Worm (Caenorhabditis elegans) whole organism, late embryonic: ENCODE measurements around the gene hlh-4.

ENCODE experiments used
- C38D4.7 ChIP-seq: fragments of 200-800 bp; sonication (Bioruptor generic); optimal IDR thresholded peaks from 2 replicates; lab custom pipeline; 2018; ENCODE audit warnings: mild to moderate bottlenecking, missing genetic modification characterization, moderate library complexity, missing compliant biosample characterization
- T23F11.4 ChIP-seq: fragments of 200-800 bp; sonication (Bioruptor generic); optimal IDR thresholded peaks from 2 replicates; lab custom pipeline; 2018; ENCODE audit warnings: mild to moderate bottlenecking, missing genetic modification characterization, missing compliant biosample characterization
- ama-1 ChIP-seq: fragments of 150-350 bp; optimal IDR thresholded peaks from 2 replicates; lab custom pipeline; 2014
- ceh-14 ChIP-seq: sonication (generic microtip); optimal IDR thresholded peaks from 2 replicates; lab custom pipeline; 2016; ENCODE audit warnings: missing genotype, missing genetic modification characterization, missing compliant biosample characterization
- ceh-19 ChIP-seq: fragments of 200-800 bp; sonication (Bioruptor generic); optimal IDR thresholded peaks from 2 replicates; lab custom pipeline; 2018; ENCODE audit warnings: mild to moderate bottlenecking, missing genetic modification characterization, missing compliant biosample characterization
- ceh-2 ChIP-seq: sonication (generic microtip); optimal IDR thresholded peaks from 2 replicates; lab custom pipeline; 2016; ENCODE audit warnings: missing genotype, missing genetic modification characterization, missing compliant biosample characterization
- ceh-22 ChIP-seq: sonication (generic microtip); optimal IDR thresholded peaks from 2 replicates; lab custom pipeline; 2017; ENCODE audit warnings: missing biosample characterization, missing genetic modification characterization
- ceh-31 ChIP-seq: sonication (generic microtip); optimal IDR thresholded peaks from 2 replicates; lab custom pipeline; 2016; ENCODE audit warnings: missing genetic modification characterization, missing compliant biosample characterization
- ceh-45 ChIP-seq: fragments of 200-800 bp; sonication (Bioruptor generic); IDR thresholded peaks from 2 replicates; pipeline ENCODE4 v1.3.6; 2022; ENCODE audit warnings: missing genetic modification reagents, missing genetic modification characterization, missing compliant biosample characterization
- ceh-48 ChIP-seq: sonication (generic microtip); optimal IDR thresholded peaks from 2 replicates; lab custom pipeline; 2016; ENCODE audit warnings: missing genetic modification characterization, inconsistent platforms, missing compliant biosample characterization
- ceh-6 ChIP-seq: fragments of 200-800 bp; sonication (Bioruptor generic); optimal IDR thresholded peaks from 2 replicates; lab custom pipeline; 2018; ENCODE audit warnings: mild to moderate bottlenecking, missing genetic modification characterization, missing compliant biosample characterization
- ceh-9 ChIP-seq: sonication (generic microtip); optimal IDR thresholded peaks from 2 replicates; lab custom pipeline; 2016; ENCODE audit warnings: mild to moderate bottlenecking, missing genetic modification characterization, inconsistent platforms, missing compliant biosample characterization
- che-1 ChIP-seq: sonication (generic microtip); optimal IDR thresholded peaks from 2 replicates; lab custom pipeline; 2016; ENCODE audit warnings: mild to moderate bottlenecking, missing genetic modification characterization, missing compliant biosample characterization
- dmd-4 ChIP-seq: sonication (generic microtip); optimal IDR thresholded peaks from 2 replicates; lab custom pipeline; 2016; ENCODE audit warnings: borderline replicate concordance, missing genetic modification characterization, missing compliant biosample characterization
- elt-2 ChIP-seq: sonication (generic microtip); optimal IDR thresholded peaks from 2 replicates; lab custom pipeline; 2016; ENCODE audit warnings: missing genetic modification reagents, missing genetic modification characterization, missing compliant biosample characterization
- ets-4 ChIP-seq: sonication (generic microtip); optimal IDR thresholded peaks from 2 replicates; lab custom pipeline; 2016; ENCODE audit warnings: missing genetic modification characterization, missing compliant biosample characterization
- fax-1 ChIP-seq: sonication (generic microtip); optimal IDR thresholded peaks from 2 replicates; lab custom pipeline; 2016; ENCODE audit warnings: missing genotype, missing genetic modification characterization, missing compliant biosample characterization
- fkh-10 ChIP-seq: fragments of 150-350 bp; optimal IDR thresholded peaks from 2 replicates; lab custom pipeline; 2014; ENCODE audit warnings: missing biosample characterization, missing genetic modification reagents, missing genetic modification characterization
- fkh-6 ChIP-seq: sonication (generic microtip); optimal IDR thresholded peaks from 2 replicates; lab custom pipeline; 2016; ENCODE audit warnings: missing genetic modification characterization, missing compliant biosample characterization
- gmeb-2 ChIP-seq: sonication (generic microtip); optimal IDR thresholded peaks from 2 replicates; lab custom pipeline; 2016; ENCODE audit warnings: missing genetic modification characterization, inconsistent platforms, missing compliant biosample characterization
- hlh-13 ChIP-seq: fragments of 200-800 bp; sonication (Bioruptor generic); optimal IDR thresholded peaks from 2 replicates; lab custom pipeline; 2018; ENCODE audit warnings: mild to moderate bottlenecking, missing genetic modification characterization, missing compliant biosample characterization
- hlh-15 ChIP-seq: sonication (generic microtip); optimal IDR thresholded peaks from 2 replicates; lab custom pipeline; 2016; ENCODE audit warnings: missing genetic modification characterization, missing compliant biosample characterization
- hlh-8 ChIP-seq: sonication (generic microtip); optimal IDR thresholded peaks from 2 replicates; lab custom pipeline; 2016; ENCODE audit warnings: missing genotype, missing genetic modification characterization, missing compliant biosample characterization
- lim-6 ChIP-seq: sonication (generic microtip); optimal IDR thresholded peaks from 2 replicates; lab custom pipeline; 2016; ENCODE audit warnings: missing genetic modification characterization, missing compliant biosample characterization
- mec-3 ChIP-seq: sonication (generic microtip); optimal IDR thresholded peaks from 2 replicates; lab custom pipeline; 2016; ENCODE audit warnings: borderline replicate concordance, missing genetic modification characterization, missing compliant biosample characterization
- nfya-1 ChIP-seq: sonication (generic microtip); optimal IDR thresholded peaks from 2 replicates; lab custom pipeline; 2017; ENCODE audit warnings: missing genetic modification characterization, mild to moderate bottlenecking, missing compliant biosample characterization, antibody characterized with exemption, moderate library complexity
- nhr-11 ChIP-seq: fragments of 150-350 bp; optimal IDR thresholded peaks from 2 replicates; lab custom pipeline; 2014; ENCODE audit warnings: missing biosample characterization, missing genetic modification characterization
- nhr-232 ChIP-seq: sonication (generic microtip); optimal IDR thresholded peaks from 2 replicates; lab custom pipeline; 2016; ENCODE audit warnings: missing genetic modification characterization, missing compliant biosample characterization
- npax-4 ChIP-seq: sonication (generic microtip); optimal IDR thresholded peaks from 2 replicates; lab custom pipeline; 2016; ENCODE audit warnings: missing genetic modification characterization, missing compliant biosample characterization
- odd-2 ChIP-seq: sonication (generic microtip); optimal IDR thresholded peaks from 2 replicates; lab custom pipeline; 2017; ENCODE audit warnings: antibody characterized with exemption, mild to moderate bottlenecking, missing genetic modification characterization, missing compliant biosample characterization
- pag-3 ChIP-seq: sonication (generic microtip); optimal IDR thresholded peaks from 2 replicates; lab custom pipeline; 2016; ENCODE audit warnings: missing compliant biosample characterization, missing genetic modification characterization, borderline replicate concordance
- pax-1 ChIP-seq: fragments of 150-350 bp; optimal IDR thresholded peaks from 2 replicates; lab custom pipeline; 2014; ENCODE audit warnings: missing biosample characterization, missing genetic modification characterization
- pros-1 ChIP-seq: fragments of 150-350 bp; optimal IDR thresholded peaks from 2 replicates; lab custom pipeline; 2014; ENCODE audit warnings: missing biosample characterization, missing genetic modification reagents, missing genetic modification characterization
- sdc-2 ChIP-seq: sonication (generic microtip); optimal IDR thresholded peaks from 2 replicates; lab custom pipeline; 2016; ENCODE audit warnings: missing genotype, missing genetic modification characterization, missing compliant biosample characterization
- sox-2 ChIP-seq: fragments of 200-800 bp; sonication (Bioruptor generic); IDR thresholded peaks from 2 replicates; pipeline ENCODE4 v1.3.6; 2022; ENCODE audit warnings: missing genetic modification reagents, missing genetic modification characterization, missing compliant biosample characterization
- syd-9 ChIP-seq: sonication (generic microtip); optimal IDR thresholded peaks from 2 replicates; lab custom pipeline; 2016; ENCODE audit warnings: mild to moderate bottlenecking, missing genetic modification characterization, moderate library complexity, missing compliant biosample characterization
- tbx-2 ChIP-seq: sonication (generic microtip); optimal IDR thresholded peaks from 2 replicates; lab custom pipeline; 2016; ENCODE audit warnings: missing genetic modification characterization, missing compliant biosample characterization
- tbx-7 ChIP-seq: sonication (generic microtip); optimal IDR thresholded peaks from 2 replicates; lab custom pipeline; 2016; ENCODE audit warnings: missing genotype, missing genetic modification characterization, missing compliant biosample characterization
- ttx-3 ChIP-seq: sonication (generic microtip); optimal IDR thresholded peaks from 2 replicates; lab custom pipeline; 2016; ENCODE audit warnings: missing genetic modification reagents, missing genetic modification characterization, missing compliant biosample characterization
- unc-42 ChIP-seq: sonication (generic microtip); optimal IDR thresholded peaks from 2 replicates; lab custom pipeline; 2016; ENCODE audit warnings: missing genotype, missing genetic modification characterization, missing compliant biosample characterization
- unc-55 ChIP-seq: sonication (generic microtip); optimal IDR thresholded peaks from 2 replicates; lab custom pipeline; 2017; ENCODE audit warnings: missing biosample characterization, missing genetic modification reagents, missing genetic modification characterization
- ztf-16 ChIP-seq: sonication (generic microtip); optimal IDR thresholded peaks from 2 replicates; lab custom pipeline; 2017; ENCODE audit warnings: missing genetic modification characterization, missing compliant biosample characterization

The hlh-4 gene

DNA sequence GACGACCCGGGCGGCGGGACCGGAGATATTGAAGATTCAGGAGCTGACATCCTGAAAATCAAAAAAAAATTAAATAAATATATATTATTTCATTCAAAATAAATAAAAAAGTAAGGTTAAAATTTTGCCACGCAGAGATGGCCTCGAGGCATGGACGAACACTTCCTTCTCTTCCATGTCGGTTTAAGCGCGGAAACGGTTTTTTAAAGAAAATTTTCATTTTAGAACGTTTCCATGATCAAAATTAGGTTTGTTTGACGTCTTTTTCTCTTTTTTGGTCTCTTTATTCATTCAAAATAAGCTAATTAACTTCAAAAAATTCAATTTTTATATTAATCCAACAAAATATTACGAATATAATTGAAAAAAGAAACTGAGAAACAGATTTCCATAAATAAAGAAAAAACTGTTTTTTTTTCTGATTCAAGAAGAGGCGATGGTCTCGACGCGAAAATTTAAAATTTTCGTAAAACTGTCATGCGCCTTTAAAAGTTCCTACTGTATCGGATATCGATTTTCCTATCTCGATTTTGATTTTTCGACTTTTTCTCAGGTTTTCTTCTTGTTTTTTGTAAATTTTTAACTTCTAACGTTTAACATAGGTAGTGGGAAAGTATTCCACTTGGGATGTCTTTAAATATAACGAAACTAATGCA is 23.4 kb upstream of the hlh-4 start, which contains the start of gene gcc-2:
Gene gcc-2 (minus strand): TSS at position 51 of the 656 bp plus-strand sequence.
- TF ChIP-seq tbx-2 (tag; lab: Kevin White, UChicago) (no peak), ceh-45 (no peak), hlh-8 (tag; lab: Kevin White, UChicago) (no peak), hlh-15 (tag; lab: Kevin White, UChicago) (no peak), mec-3 (tag; lab: Kevin White, UChicago) (no peak), unc-42 (tag; lab: Kevin White, UChicago) (no peak), ceh-9 (tag; lab: Kevin White, UChicago) (no peak), ztf-16 (tag; lab: Kevin White, UChicago) (no peak), ceh-6 (no peak), ceh-19 (GFP tag; lab: Kevin White, UChicago) (no peak)
- TF ChIP-seq, all 69 proteins: peak for 0

ce11 chrIII:9760184-9760583 is 21.3 kb upstream of the hlh-4 start:
- TF ChIP-seq ceh-31 (tag; lab: Kevin White, UChicago) (no peak), che-1 (tag; lab: Kevin White, UChicago) (no peak), elt-2 (no peak), ceh-48 (no peak), odd-2 (tag; lab: Kevin White, UChicago) (no peak), fkh-10 (GFP tag; lab: Kevin White, UChicago) (no peak), pros-1 (tag; lab: Kevin White, UChicago) (no peak), T23F11.4 (GFP tag; lab: Kevin White, UChicago) (no peak), tbx-7 (no peak), nfya-1 (tag; lab: Kevin White, UChicago) (no peak)

- TF ChIP-seq ttx-3 (tag; lab: Kevin White, UChicago) (no peak), lim-6 (tag; lab: Kevin White, UChicago) (no peak), ceh-2 (tag; lab: Kevin White, UChicago) (no peak), fkh-10 (GFP tag; lab: Kevin White, UChicago) (no peak), pax-1 (tag; lab: Kevin White, UChicago) (no peak), odd-2 (tag; lab: Kevin White, UChicago) (no peak), nhr-11 (tag; lab: Kevin White, UChicago) (no peak), fkh-6 (tag; lab: Kevin White, UChicago) (no peak), ets-4 (tag; lab: Kevin White, UChicago) (no peak), ceh-9 (tag; lab: Kevin White, UChicago) (no peak), syd-9 (no peak), npax-4 (no peak), ceh-45 (no peak)
Observed at ce11 chrIII:9758848-9759247, 20.0 kb upstream of the hlh-4 start, which contains the start of gene rmd-1. rmd-1 (plus strand) TSS chrIII:9759094.

ce11 chrIII:9757414-9757813 is 18.6 kb upstream of the hlh-4 start, which contains the start of gene vps-53:
vps-53 (minus strand) TSS chrIII:9757514.
- TF ChIP-seq ceh-14 (tag; lab: Kevin White, UChicago) (no peak), elt-2 (no peak), ceh-45 (no peak), ama-1 (lab: Kevin White, UChicago) (no peak), sdc-2 (tag; lab: Kevin White, UChicago) (no peak), gmeb-2 (no peak), che-1 (tag; lab: Kevin White, UChicago) (no peak), dmd-4 (tag; lab: Kevin White, UChicago) (no peak), nhr-232 (no peak), pax-1 (tag; lab: Kevin White, UChicago) (no peak), unc-55 (GFP tag; lab: Kevin White, UChicago) (no peak), mec-3 (tag; lab: Kevin White, UChicago) (no peak), ceh-22 (tag; lab: Kevin White, UChicago) (no peak), hlh-8 (tag; lab: Kevin White, UChicago) (no peak), hlh-13 (GFP tag; lab: Kevin White, UChicago) (no peak), C38D4.7 (GFP tag; lab: Kevin White, UChicago) (no peak), sox-2 (GFP tag; lab: Robert Waterston, UW) (no peak), fax-1 (tag; lab: Kevin White, UChicago) (no peak), pag-3 (tag; lab: Kevin White, UChicago) (no peak)
